Worm (Caenorhabditis elegans) whole organism, young adult: ENCODE data around the gene F37C12.18.

ENCODE experiments used
- D2030.7 ChIP-seq: fragments of 200-800 bp; sonication (Bioruptor generic); IDR thresholded peaks from 2 replicates; pipeline ENCODE4 v1.3.6; 2022; ENCODE audit warnings: missing genetic modification reagents, missing genetic modification characterization, missing compliant biosample characterization
- F23B12.7 ChIP-seq: sonication (generic microtip); optimal IDR thresholded peaks from 2 replicates; lab custom pipeline; 2017; ENCODE audit warnings: missing genetic modification characterization, mild to moderate bottlenecking, missing compliant biosample characterization, antibody characterized with exemption, moderate library complexity; ENCODE audit not compliant: insufficient read depth
- F39B2.1 ChIP-seq: fragments of 200-800 bp; sonication (Bioruptor generic); IDR thresholded peaks from 2 replicates; pipeline ENCODE4 v1.3.6; 2022; ENCODE audit warnings: missing genetic modification reagents, missing genetic modification characterization, missing compliant biosample characterization
- F49E8.2 ChIP-seq: sonication (generic microtip); optimal IDR thresholded peaks from 3 replicates; lab custom pipeline; 2017; ENCODE audit warnings: missing genetic modification characterization, mild to moderate bottlenecking, missing compliant biosample characterization, antibody characterized with exemption, moderate library complexity; ENCODE audit not compliant: insufficient read depth
- F52B5.7 ChIP-seq: sonication (generic microtip); optimal IDR thresholded peaks from 2 replicates; lab custom pipeline; 2016; ENCODE audit warnings: mild to moderate bottlenecking, missing genetic modification characterization, missing compliant biosample characterization
- F57C9.4 ChIP-seq: sonication (generic microtip); optimal IDR thresholded peaks from 2 replicates; lab custom pipeline; 2017; ENCODE audit warnings: mild to moderate bottlenecking, missing genetic modification characterization, missing compliant biosample characterization
- K12H6.12 ChIP-seq: fragments of 200-800 bp; sonication (Bioruptor generic); optimal IDR thresholded peaks from 2 replicates; lab custom pipeline; 2018; ENCODE audit warnings: mild to moderate bottlenecking, missing genetic modification characterization, missing compliant biosample characterization
- Y56A3A.18 ChIP-seq: fragments of 200-800 bp; sonication (Bioruptor generic); IDR thresholded peaks from 2 replicates; pipeline ENCODE4 v1.3.6; 2022; ENCODE audit warnings: missing genetic modification reagents, missing genetic modification characterization, missing compliant biosample characterization
- Y67H2A.10 ChIP-seq: fragments of 200-800 bp; sonication (Bioruptor generic); conservative IDR thresholded peaks from 2 replicates; pipeline ENCODE4 v1.3.6; 2022; ENCODE audit warnings: missing genetic modification reagents, missing genetic modification characterization, missing compliant biosample characterization
- Y95B8A.8 ChIP-seq: fragments of 200-800 bp; sonication (Bioruptor generic); IDR thresholded peaks from 2 replicates; pipeline ENCODE4 v1.3.6; 2022; ENCODE audit warnings: missing genetic modification reagents, missing genetic modification characterization, missing compliant biosample characterization
- ama-1 ChIP-seq, 3 experiments: fragments of 150-350 bp in 1 of 3; sonication (generic microtip) in 2 of 3; optimal IDR thresholded peaks; 2 replicates each; lab custom pipeline; 2014 to 2018; ENCODE audit warnings: missing biosample characterization in 2 of 3, missing genetic modification characterization in 2 of 3, missing genetic modification reagents in 2 of 3
- aptf-2 ChIP-seq: fragments of 200-800 bp; sonication (Bioruptor generic); conservative IDR thresholded peaks from 2 replicates; pipeline ENCODE4 v1.3.6; 2022; ENCODE audit warnings: missing genetic modification reagents, missing genetic modification characterization, missing compliant biosample characterization
- attf-5 ChIP-seq: fragments of 200-800 bp; sonication (Bioruptor generic); optimal IDR thresholded peaks from 2 replicates; lab custom pipeline; 2018; ENCODE audit warnings: mild to moderate bottlenecking, missing genetic modification characterization, missing compliant biosample characterization
- bed-2 ChIP-seq: fragments of 200-800 bp; sonication (Bioruptor generic); IDR thresholded peaks from 2 replicates; pipeline ENCODE4 v1.3.6; 2022; ENCODE audit warnings: missing genetic modification reagents, missing genetic modification characterization, missing compliant biosample characterization
- cebp-1 ChIP-seq, 2 experiments: fragments of 200-800 bp in 1 of 2; sonication (Bioruptor generic) in 1 of 2; sonication (generic microtip) in 1 of 2; IDR thresholded peaks in 1 of 2; optimal IDR thresholded peaks in 1 of 2; 2 replicates each; pipeline versions ENCODE4 v1.3.6 to Lab custom; 2017 to 2022; ENCODE audit warnings: missing compliant biosample characterization in 2 of 2, missing genetic modification characterization in 2 of 2, mild to moderate bottlenecking in 1 of 2, missing genetic modification reagents in 1 of 2, moderate library complexity in 1 of 2
- ceh-100 ChIP-seq: fragments of 200-800 bp; sonication (Bioruptor generic); IDR thresholded peaks from 2 replicates; pipeline ENCODE4 v1.3.6; 2022; ENCODE audit warnings: missing genetic modification reagents, missing genetic modification characterization, missing compliant biosample characterization
- ceh-27 ChIP-seq: fragments of 200-800 bp; sonication (Bioruptor generic); optimal IDR thresholded peaks from 2 replicates; lab custom pipeline; 2018; ENCODE audit warnings: mild to moderate bottlenecking, missing genetic modification characterization, moderate library complexity, missing compliant biosample characterization
- ceh-40 ChIP-seq: fragments of 200-800 bp; sonication (Bioruptor generic); IDR thresholded peaks from 2 replicates; pipeline ENCODE4 v1.3.6; 2022; ENCODE audit warnings: missing genetic modification characterization, missing compliant biosample characterization
- ceh-79 ChIP-seq: sonication (generic microtip); optimal IDR thresholded peaks from 2 replicates; lab custom pipeline; 2017; ENCODE audit warnings: mild to moderate bottlenecking, missing genetic modification characterization, missing compliant biosample characterization
- dpff-1 ChIP-seq: sonication (generic microtip); optimal IDR thresholded peaks from 2 replicates; lab custom pipeline; 2017; ENCODE audit warnings: mild to moderate bottlenecking, missing genetic modification characterization, missing compliant biosample characterization
- dpl-1 ChIP-seq: fragments of 150-350 bp; optimal IDR thresholded peaks from 2 replicates; lab custom pipeline; 2014; ENCODE audit warnings: missing biosample characterization, missing genetic modification reagents, missing genetic modification characterization
- egrh-3 ChIP-seq: fragments of 200-800 bp; sonication (Bioruptor generic); IDR thresholded peaks from 2 replicates; pipeline ENCODE4 v1.3.6; 2022; ENCODE audit warnings: missing genetic modification reagents, missing genetic modification characterization, missing compliant biosample characterization
- fkh-3 ChIP-seq: sonication (generic microtip); optimal IDR thresholded peaks from 2 replicates; lab custom pipeline; 2016; ENCODE audit warnings: mild to moderate bottlenecking, missing genetic modification characterization, missing compliant biosample characterization
- hlh-12 ChIP-seq: sonication (generic microtip); optimal IDR thresholded peaks from 2 replicates; lab custom pipeline; 2016; ENCODE audit warnings: missing genetic modification characterization, missing compliant biosample characterization
- hmg-1.2 ChIP-seq: fragments of 200-800 bp; sonication (Bioruptor generic); IDR thresholded peaks from 2 replicates; pipeline ENCODE4 v1.3.6; 2022; ENCODE audit warnings: missing genetic modification reagents, missing genetic modification characterization, missing compliant biosample characterization
- let-607 ChIP-seq, 2 experiments: fragments of 200-800 bp in 1 of 2; sonication (Bioruptor generic) in 1 of 2; sonication (generic microtip) in 1 of 2; optimal IDR thresholded peaks; 2 replicates each; lab custom pipeline; 2016 to 2018; ENCODE audit warnings: mild to moderate bottlenecking in 2 of 2, missing compliant biosample characterization in 2 of 2, missing genetic modification characterization in 2 of 2, moderate library complexity in 2 of 2, missing genotype in 1 of 2
- lin-35 ChIP-seq, 3 experiments: fragments of 150-350 bp in 2 of 3; sonication (generic microtip) in 1 of 3; optimal IDR thresholded peaks; 2 replicates each; lab custom pipeline; 2014 to 2018; ENCODE audit warnings: missing biosample characterization in 3 of 3, missing genetic modification characterization in 3 of 3, missing genetic modification reagents in 3 of 3
- madf-3 ChIP-seq: fragments of 200-800 bp; sonication (Bioruptor generic); IDR thresholded peaks from 2 replicates; pipeline ENCODE4 v1.3.6; 2022; ENCODE audit warnings: missing genetic modification reagents, missing genetic modification characterization, missing compliant biosample characterization
- nfya-2 ChIP-seq: fragments of 200-800 bp; sonication (Bioruptor generic); IDR thresholded peaks from 2 replicates; pipeline ENCODE4 v1.3.6; 2022; ENCODE audit warnings: missing genetic modification reagents, missing genetic modification characterization, missing compliant biosample characterization
- nfyb-1 ChIP-seq: fragments of 200-800 bp; sonication (Bioruptor generic); IDR thresholded peaks from 2 replicates; pipeline ENCODE4 v1.3.6; 2022; ENCODE audit warnings: missing genetic modification reagents, missing genetic modification characterization, missing compliant biosample characterization
- nhr-27 ChIP-seq: fragments of 200-800 bp; sonication (Bioruptor generic); optimal IDR thresholded peaks from 2 replicates; lab custom pipeline; 2018; ENCODE audit warnings: mild to moderate bottlenecking, missing genetic modification characterization, moderate library complexity, missing compliant biosample characterization
- nhr-80 ChIP-seq: sonication (generic microtip); optimal IDR thresholded peaks from 2 replicates; lab custom pipeline; 2016; ENCODE audit warnings: missing genetic modification characterization, missing compliant biosample characterization
- rec-8 ChIP-seq, 2 experiments: sonication (generic microtip); optimal IDR thresholded peaks; 2 replicates each; lab custom pipeline; 2016; ENCODE audit warnings: mild to moderate bottlenecking in 2 of 2, missing genetic modification characterization in 2 of 2, missing genetic modification reagents in 2 of 2, missing genotype in 2 of 2, missing biosample characterization in 1 of 2, missing compliant biosample characterization in 1 of 2, moderate library complexity in 1 of 2
- repo-1 ChIP-seq: sonication (generic microtip); optimal IDR thresholded peaks from 2 replicates; lab custom pipeline; 2017; ENCODE audit warnings: mild to moderate bottlenecking, missing genetic modification characterization, missing compliant biosample characterization
- rpc-1 ChIP-seq, 2 experiments: fragments of 150-350 bp in 1 of 2; sonication (generic microtip) in 1 of 2; optimal IDR thresholded peaks; 2 replicates each; lab custom pipeline; 2014 to 2018; ENCODE audit warnings: missing biosample characterization in 1 of 2, missing genetic modification characterization in 1 of 2, missing genetic modification reagents in 1 of 2, missing genotype in 1 of 2
- snpc-3.4 ChIP-seq: sonication (generic microtip); optimal IDR thresholded peaks from 2 replicates; lab custom pipeline; 2017; ENCODE audit warnings: missing genetic modification characterization, mild to moderate bottlenecking, missing compliant biosample characterization, antibody characterized with exemption, moderate library complexity, missing genotype, missing genetic modification reagents
- sptf-2 ChIP-seq: fragments of 200-800 bp; sonication (Bioruptor generic); optimal IDR thresholded peaks from 2 replicates; lab custom pipeline; 2018; ENCODE audit warnings: mild to moderate bottlenecking, missing genetic modification characterization, missing compliant biosample characterization
- tbx-9 ChIP-seq: sonication (generic microtip); optimal IDR thresholded peaks from 2 replicates; lab custom pipeline; 2016; ENCODE audit warnings: borderline replicate concordance, missing genetic modification characterization, inconsistent platforms, missing compliant biosample characterization
- unc-130 ChIP-seq: sonication (generic microtip); optimal IDR thresholded peaks from 2 replicates; lab custom pipeline; 2016; ENCODE audit warnings: missing genetic modification reagents, missing genetic modification characterization, missing compliant biosample characterization
- unc-62 ChIP-seq: fragments of 150-350 bp; optimal IDR thresholded peaks from 2 replicates; lab custom pipeline; 2014; ENCODE audit warnings: missing biosample characterization, missing genetic modification reagents, missing genetic modification characterization
- zfh-2 ChIP-seq: fragments of 200-800 bp; sonication (Bioruptor generic); conservative IDR thresholded peaks from 2 replicates; pipeline ENCODE4 v1.3.6; 2022; ENCODE audit warnings: missing genetic modification reagents, missing genetic modification characterization, missing compliant biosample characterization
- ztf-18 ChIP-seq: sonication (generic microtip); optimal IDR thresholded peaks from 2 replicates; lab custom pipeline; 2016; ENCODE audit warnings: missing genotype, mild to moderate bottlenecking, missing genetic modification characterization, missing compliant biosample characterization
- ztf-3 ChIP-seq: fragments of 200-800 bp; sonication (Bioruptor generic); optimal IDR thresholded peaks from 2 replicates; lab custom pipeline; 2018; ENCODE audit warnings: mild to moderate bottlenecking, missing genetic modification characterization, missing compliant biosample characterization

Gene F37C12.18

DNA sequence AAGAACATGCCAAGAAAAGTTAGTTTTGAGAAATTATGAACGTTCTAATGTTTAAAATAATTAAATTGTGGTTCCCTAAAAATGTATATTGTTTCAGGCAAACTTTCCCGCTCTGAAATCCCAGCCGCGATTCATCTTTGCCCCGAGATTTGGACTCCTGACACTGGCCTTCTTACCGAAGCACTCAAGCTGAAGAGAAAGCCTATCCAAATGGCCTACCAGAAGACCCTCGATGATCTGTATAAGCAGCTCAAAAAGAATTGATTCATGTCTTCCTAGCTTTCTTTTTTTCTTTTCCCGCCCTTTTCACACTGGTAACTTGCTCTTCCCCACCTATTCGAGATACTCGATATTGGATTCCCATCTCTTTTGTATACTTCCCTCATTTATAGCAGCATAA is 25.1 kb downstream of the F37C12.18 start:
- TF ChIP-seq nfya-2 (no peak), Y67H2A.10 (GFP tag; lab: Robert Waterston, UW) (no peak), aptf-2 (GFP tag; lab: Robert Waterston, UW) (no peak), unc-130 (GFP tag; lab: Kevin White, UChicago) (no peak), K12H6.12 (no peak), snpc-3.4 (tag; lab: Kevin White, UChicago) (no peak), let-607 (tag; optimal IDR thresholded peaks at IDR 0.05; lab: Kevin White, UChicago) (no peak), ztf-18 (tag; lab: Kevin White, UChicago) (no peak), hlh-12 (tag; lab: Kevin White, UChicago) (no peak), ceh-27 (GFP tag; lab: Kevin White, UChicago) (no peak), nfyb-1 (no peak), unc-62 (no peak), dpl-1 (GFP tag; lab: Kevin White, UChicago) (no peak), sptf-2 (GFP tag; lab: Kevin White, UChicago) (no peak), dpff-1 (no peak), bed-2 (GFP tag; lab: Robert Waterston, UW) (no peak), lin-35 (GFP tag; optimal IDR thresholded peaks at IDR 0.05; lab: Kevin White, UChicago) (no peak), tbx-9 (tag; lab: Kevin White, UChicago) (no peak), rec-8 (tag; optimal IDR thresholded peaks at IDR 0.05; lab: Kevin White, UChicago) (no peak)
- TF ChIP-seq, all 124 proteins: peak for 0

- TF ChIP-seq F39B2.1 (no peak), fkh-3 (tag; lab: Kevin White, UChicago) (no peak), ama-1 (optimal IDR thresholded peaks at IDR 0.05; lab: Kevin White, UChicago) (no peak), ama-1 (GFP tag; optimal IDR thresholded peaks at IDR 0.05; lab: Kevin White, UChicago) (no peak), ceh-40 (no peak), F57C9.4 (no peak), repo-1 (no peak), madf-3 (GFP tag; lab: Robert Waterston, UW) (no peak), F52B5.7 (no peak), ceh-79 (tag; lab: Kevin White, UChicago) (no peak), D2030.7 (GFP tag; lab: Robert Waterston, UW) (no peak), Y95B8A.8 (GFP tag; lab: Robert Waterston, UW) (no peak)
- TF ChIP-seq, all 124 proteins: peak for 0
These were observed 27.7 kb downstream of the F37C12.18 start, which contains the start of gene acs-4 for ce11 chrIII:7167568-7167937. TSS of gene acs-4 (plus strand) at chrIII:7167838.

- TF ChIP-seq ceh-100 (GFP tag; lab: Robert Waterston, UW): no peak
- TF ChIP-seq hmg-1.2 (GFP tag; lab: Robert Waterston, UW): peak; percentile 39; the same call in 1 of the 2 replicates
- TF ChIP-seq ztf-3 (GFP tag; lab: Kevin White, UChicago): no peak
- no peak for TF ChIP-seq rpc-1 (optimal IDR thresholded peaks at IDR 0.05; lab: Kevin White, UChicago)
- no peak for TF ChIP-seq rpc-1 (tag; optimal IDR thresholded peaks at IDR 0.05; lab: Kevin White, UChicago)
- peak; percentile 96 to 97 for TF ChIP-seq let-607 (tag; optimal IDR thresholded peaks at IDR 0.05; lab: Kevin White, UChicago)
- TF ChIP-seq nfyb-1: 0 out of 2 replicates have a peak, but pooled peaks have one; percentile 11
- no peak for TF ChIP-seq nhr-27 (tag; lab: Kevin White, UChicago)
- TF ChIP-seq egrh-3 (GFP tag; lab: Robert Waterston, UW): no peak
- no peak for TF ChIP-seq ceh-40
- TF ChIP-seq nhr-80: peak; percentile 83
- TF ChIP-seq cebp-1 (GFP tag; IDR thresholded peaks at IDR 0.05; lab: Robert Waterston, UW): no peak
- TF ChIP-seq cebp-1 (tag; optimal IDR thresholded peaks at IDR 0.05; lab: Kevin White, UChicago): peak; percentile 49
- TF ChIP-seq attf-5 (GFP tag; lab: Kevin White, UChicago): peak; percentile 47
- peak; percentile 2 for TF ChIP-seq unc-62
- no peak for TF ChIP-seq Y56A3A.18 (GFP tag; lab: Robert Waterston, UW)
- TF ChIP-seq F49E8.2 (tag; lab: Kevin White, UChicago): no peak
- TF ChIP-seq ceh-27 (GFP tag; lab: Kevin White, UChicago): peak; percentile 36
- TF ChIP-seq zfh-2: peak; percentile 78
- no peak for TF ChIP-seq F23B12.7
These were observed 28.3 kb downstream of the F37C12.18 start for ce11 chrIII:7166664-7167567.
